Fruit fly (Drosophila melanogaster): ENCODE results near the gene CG32079.

dm6 chr3L:11001719-11002118, 23.6 kb upstream of the CG32079 start:
- TF ChIP-seq Dll (optimal IDR thresholded peaks at IDR 0.05) (no peak), usp (GFP tag; optimal IDR thresholded peaks at IDR 0.05) (no peak)

Data from whole organism.